Worm (Caenorhabditis elegans): ENCODE measurements around the gene herd-1.

herd-1 gene

ce11 chrIII:12510505-12510904 lies 14.2 kb downstream of the herd-1 start:
- TF ChIP-seq unc-62 (GFP tag; optimal IDR thresholded peaks at IDR 0.05) = no peak

DNA sequence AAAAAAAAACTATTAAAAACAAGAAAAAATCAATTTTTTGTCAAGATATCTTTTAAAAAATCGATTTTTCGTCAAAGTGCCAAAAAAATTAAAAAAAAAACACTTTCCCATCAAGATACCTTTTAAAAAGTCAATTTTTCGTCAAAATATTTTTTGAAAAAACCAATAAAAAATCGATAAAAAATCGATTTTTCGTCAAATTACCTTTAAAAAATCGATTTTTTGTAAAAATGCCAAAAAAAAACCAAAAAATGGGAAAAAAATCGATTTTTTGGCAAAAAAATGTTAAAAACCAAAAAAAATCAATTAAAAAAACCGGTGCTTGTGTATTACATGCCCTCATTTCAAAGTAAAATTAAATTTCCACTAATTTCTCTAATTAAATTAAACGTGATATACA lies 21.3 kb downstream of the herd-1 start:
- TF ChIP-seq unc-62 (GFP tag; optimal IDR thresholded peaks at IDR 0.05) = no peak

- TF ChIP-seq unc-62 (GFP tag; optimal IDR thresholded peaks at IDR 0.05) = no peak
Measured at ce11 chrIII:12528029-12528428, 31.7 kb downstream of the herd-1 start.

DNA sequence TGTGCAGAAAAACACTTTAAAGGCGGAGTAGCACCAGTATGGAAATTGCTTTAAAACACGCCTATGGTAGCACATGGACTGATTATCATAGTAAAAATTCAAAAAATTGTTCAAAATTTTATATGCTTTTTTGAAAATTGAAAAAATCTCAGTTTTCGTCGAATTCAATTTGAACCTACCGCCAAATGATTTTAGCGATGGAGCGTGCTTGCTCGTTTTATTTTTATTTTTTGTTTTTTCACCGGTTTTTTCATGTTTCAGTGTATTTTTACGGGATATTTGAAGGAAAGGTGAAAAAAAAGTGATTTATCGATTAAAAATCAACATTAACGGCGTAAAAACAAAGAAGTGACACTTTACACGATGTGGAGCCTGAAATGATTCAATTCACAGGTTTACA lies 37.6 kb downstream of the herd-1 start:
- TF ChIP-seq unc-62 (GFP tag; optimal IDR thresholded peaks at IDR 0.05) = no peak

ce11 chrIII:12537239-12537845 lies 41.0 kb downstream of the herd-1 start:
- no peak for TF ChIP-seq unc-62 (GFP tag; optimal IDR thresholded peaks at IDR 0.05)

DNA sequence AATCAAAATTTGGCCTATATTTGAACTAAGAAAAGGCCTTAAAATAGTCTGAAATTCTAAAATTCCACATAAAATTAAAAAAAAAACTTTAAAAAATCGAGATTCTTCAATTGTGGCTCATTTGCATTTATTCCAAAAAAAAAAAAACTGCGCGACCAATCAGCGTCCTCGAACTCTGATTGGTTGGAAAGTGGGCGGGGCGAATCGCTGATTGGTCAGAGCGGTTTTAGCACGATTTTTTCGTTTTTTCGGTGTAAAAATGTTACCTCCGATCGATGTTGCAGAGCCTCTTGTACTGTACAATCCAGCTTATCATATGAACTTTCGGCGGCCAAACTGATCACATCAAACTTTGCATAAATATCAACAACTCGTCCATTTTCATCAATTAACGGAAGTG lies 44.1 kb downstream of the herd-1 start:
- TF ChIP-seq unc-62 (GFP tag; optimal IDR thresholded peaks at IDR 0.05) = no peak

- TF ChIP-seq unc-62 (GFP tag; optimal IDR thresholded peaks at IDR 0.05) = no peak
Measured at ce11 chrIII:12542656-12543055, 46.3 kb downstream of the herd-1 start.

ce11 chrIII:12548441-12548840 lies 52.1 kb downstream of the herd-1 start:
- no peak for TF ChIP-seq unc-62 (GFP tag; optimal IDR thresholded peaks at IDR 0.05)
